Fruit fly (Drosophila melanogaster) whole organism, embryonic: ENCODE results near the gene CG8173.

ENCODE experiments used
- Antp ChIP-seq: fragments of 200-800 bp; sonication (Bioruptor generic); optimal IDR thresholded peaks from 3 replicates; lab custom pipeline; 2016; ENCODE audit warnings: missing biosample characterization, missing genetic modification characterization
- CG10147 ChIP-seq: fragments of 200-800 bp; sonication (Bioruptor generic); optimal IDR thresholded peaks from 2 replicates; lab custom pipeline; 2019; ENCODE audit warnings: missing biosample characterization, mild to moderate bottlenecking, missing genetic modification characterization, moderate library complexity
- CG11504 ChIP-seq: fragments of 200-800 bp; sonication (Bioruptor generic); optimal IDR thresholded peaks from 3 replicates; lab custom pipeline; 2019; ENCODE audit warnings: missing biosample characterization, mild to moderate bottlenecking, missing genetic modification characterization, moderate library complexity
- CG12744 ChIP-seq: fragments of 200-800 bp; sonication (Bioruptor generic); optimal IDR thresholded peaks from 2 replicates; lab custom pipeline; 2016; ENCODE audit warnings: missing biosample characterization, missing genetic modification characterization
- CG12769 ChIP-seq: fragments of 200-800 bp; sonication (Bioruptor generic); optimal IDR thresholded peaks from 2 replicates; lab custom pipeline; 2019; ENCODE audit warnings: missing biosample characterization, mild to moderate bottlenecking, missing genetic modification characterization, moderate library complexity
- CG15514 ChIP-seq: fragments of 200-800 bp; sonication (Bioruptor generic); optimal IDR thresholded peaks from 3 replicates; lab custom pipeline; 2017; ENCODE audit warnings: missing biosample characterization, missing genetic modification characterization, mild to moderate bottlenecking, moderate library complexity, missing genetic modification reagents
- CG18599 ChIP-seq: fragments of 200-800 bp; sonication (Bioruptor generic); optimal IDR thresholded peaks from 3 replicates; lab custom pipeline; 2017; ENCODE audit warnings: missing biosample characterization, missing genetic modification characterization, mild to moderate bottlenecking, moderate library complexity, missing genetic modification reagents
- CG18619 ChIP-seq: fragments of 200-800 bp; sonication (Bioruptor generic); optimal IDR thresholded peaks from 3 replicates; lab custom pipeline; 2017; ENCODE audit warnings: missing biosample characterization, mild to moderate bottlenecking, missing genetic modification characterization
- CG33213 ChIP-seq: fragments of 200-800 bp; sonication (Bioruptor generic); optimal IDR thresholded peaks from 3 replicates; lab custom pipeline; 2016; ENCODE audit warnings: missing biosample characterization, missing genetic modification characterization
- CG7556 ChIP-seq: fragments of 200-800 bp; sonication (Bioruptor generic); optimal IDR thresholded peaks from 2 replicates; lab custom pipeline; 2017; ENCODE audit warnings: missing biosample characterization, mild to moderate bottlenecking, missing genetic modification characterization
- CG8089 ChIP-seq: fragments of 200-800 bp; sonication (Bioruptor generic); optimal IDR thresholded peaks from 3 replicates; lab custom pipeline; 2016; ENCODE audit warnings: missing biosample characterization, missing genetic modification characterization
- CG8290 ChIP-seq, 3 experiments: fragments of 200-800 bp; sonication (Bioruptor generic); optimal IDR thresholded peaks; 2 replicates each; lab custom pipeline; 2016 to 2019; ENCODE audit warnings: missing biosample characterization in 3 of 3, missing genetic modification characterization in 3 of 3, mild to moderate bottlenecking in 2 of 3, moderate library complexity in 1 of 3
- CG9437 ChIP-seq: fragments of 200-800 bp; sonication (Bioruptor generic); optimal IDR thresholded peaks from 2 replicates; lab custom pipeline; 2018; ENCODE audit warnings: missing biosample characterization, mild to moderate bottlenecking, missing genetic modification characterization
- CTCF ChIP-seq: fragments of 200-800 bp; sonication (Bioruptor generic); optimal IDR thresholded peaks from 2 replicates; lab custom pipeline; 2017; ENCODE audit warnings: missing biosample characterization, mild to moderate bottlenecking, missing genetic modification characterization, moderate library complexity
- Camta ChIP-seq: fragments of 200-800 bp; sonication (Bioruptor generic); optimal IDR thresholded peaks from 2 replicates; lab custom pipeline; 2016; ENCODE audit warnings: missing biosample characterization, missing genetic modification characterization
- Chrac-16 ChIP-seq: fragments of 200-800 bp; sonication (Bioruptor generic); optimal IDR thresholded peaks from 3 replicates; lab custom pipeline; 2016; ENCODE audit warnings: missing biosample characterization, missing genetic modification characterization
- D ChIP-seq, 2 experiments: fragments of 200-800 bp in 1 of 2; fragments of >200 bp in 1 of 2; sonication (Bioruptor generic) in 1 of 2; optimal IDR thresholded peaks; 2 replicates in 1 of 2; 3 replicates in 1 of 2; lab custom pipeline; 2017; ENCODE audit warnings: mild to moderate bottlenecking in 1 of 2, missing biosample characterization in 1 of 2, missing genetic modification characterization in 1 of 2, missing genetic modification reagents in 1 of 2
- Doc2 ChIP-seq: fragments of 200-800 bp; sonication (Bioruptor generic); IDR thresholded peaks from 2 replicates; pipeline ENCODE4 v1.3.6; 2022; ENCODE audit warnings: missing biosample characterization, missing genetic modification characterization
- Doc3 ChIP-seq: fragments of 200-800 bp; sonication (Bioruptor generic); IDR thresholded peaks from 3 replicates; pipeline ENCODE4 v1.3.6; 2022; ENCODE audit warnings: missing biosample characterization, missing genetic modification characterization; ENCODE audit not compliant: partially characterized antibody
- Ets65A ChIP-seq: fragments of 200-800 bp; sonication (Bioruptor generic); peaks from one replicate; lab custom pipeline; 2016; ENCODE audit warnings: missing biosample characterization, missing genetic modification characterization
- Hsf ChIP-seq: fragments of 200-800 bp; sonication (Bioruptor generic); optimal IDR thresholded peaks from 3 replicates; lab custom pipeline; 2016; ENCODE audit warnings: missing biosample characterization, missing genetic modification characterization
- Med ChIP-seq: fragments of 200-800 bp; sonication (Bioruptor generic); peaks from one replicate; lab custom pipeline; 2016; ENCODE audit warnings: missing biosample characterization, missing genetic modification characterization, mild to moderate bottlenecking, inconsistent platforms, moderate library complexity
- Myb ChIP-seq: fragments of 200-800 bp; sonication (Bioruptor generic); optimal IDR thresholded peaks from 2 replicates; lab custom pipeline; 2016; ENCODE audit warnings: missing biosample characterization, missing genetic modification characterization
- NK7.1 ChIP-seq: fragments of 200-800 bp; sonication (Bioruptor generic); optimal IDR thresholded peaks from 3 replicates; lab custom pipeline; 2016; ENCODE audit warnings: missing biosample characterization, missing genetic modification characterization
- Opbp ChIP-seq: fragments of 200-800 bp; sonication (Bioruptor generic); IDR thresholded peaks from 3 replicates; pipeline ENCODE4 v1.3.6; 2022; ENCODE audit warnings: missing biosample characterization, missing genetic modification characterization; ENCODE audit not compliant: partially characterized antibody
- PHDP ChIP-seq: fragments of 200-800 bp; sonication (Bioruptor generic); optimal IDR thresholded peaks from 3 replicates; lab custom pipeline; 2018; ENCODE audit warnings: missing biosample characterization, mild to moderate bottlenecking, missing genetic modification characterization, moderate library complexity
- Rfx ChIP-seq: fragments of 200-800 bp; sonication (Bioruptor generic); IDR thresholded peaks from 2 replicates; pipeline ENCODE4 v1.3.6; 2022; ENCODE audit warnings: missing biosample characterization, missing genetic modification characterization
- Sox100B ChIP-seq: fragments of 200-800 bp; sonication (Bioruptor generic); optimal IDR thresholded peaks from 3 replicates; lab custom pipeline; 2018; ENCODE audit warnings: missing biosample characterization, mild to moderate bottlenecking, missing genetic modification characterization
- Sry-δ ChIP-seq: fragments of 200-800 bp; sonication (Bioruptor generic); optimal IDR thresholded peaks from 2 replicates; lab custom pipeline; 2016; ENCODE audit warnings: missing biosample characterization, missing genetic modification characterization
- ato ChIP-seq: fragments of 200-800 bp; sonication (Bioruptor generic); IDR thresholded peaks from 2 replicates; pipeline ENCODE4 v1.3.6; 2022; ENCODE audit warnings: missing biosample characterization, missing genetic modification characterization; ENCODE audit not compliant: partially characterized antibody
- ewg ChIP-seq: fragments of 200-800 bp; sonication (Bioruptor generic); optimal IDR thresholded peaks from 3 replicates; lab custom pipeline; 2017; ENCODE audit warnings: mild to moderate bottlenecking, missing biosample characterization, missing genetic modification reagents, missing genetic modification characterization
- fd64A ChIP-seq: fragments of 200-800 bp; sonication (Bioruptor generic); optimal IDR thresholded peaks from 3 replicates; lab custom pipeline; 2018; ENCODE audit warnings: missing biosample characterization, mild to moderate bottlenecking, missing genetic modification characterization
- gem ChIP-seq: fragments of 200-800 bp; sonication (Bioruptor generic); optimal IDR thresholded peaks from 2 replicates; lab custom pipeline; 2019; ENCODE audit warnings: missing biosample characterization, mild to moderate bottlenecking, missing genetic modification characterization, moderate library complexity
- hbn ChIP-seq: fragments of 200-800 bp; sonication (Bioruptor generic); IDR thresholded peaks from 2 replicates; pipeline ENCODE4 v1.3.6; 2022; ENCODE audit warnings: missing biosample characterization, missing genetic modification characterization; ENCODE audit not compliant: partially characterized antibody
- her ChIP-seq: fragments of 200-800 bp; sonication (Bioruptor generic); optimal IDR thresholded peaks from 2 replicates; lab custom pipeline; 2016; ENCODE audit warnings: missing biosample characterization, missing genetic modification characterization
- jigr1 ChIP-seq: fragments of 200-800 bp; sonication (Bioruptor generic); IDR thresholded peaks from 3 replicates; pipeline ENCODE4 v1.3.6; 2022; ENCODE audit warnings: missing biosample characterization, missing genetic modification characterization
- kay ChIP-seq: fragments of 200-800 bp; sonication (Bioruptor generic); optimal IDR thresholded peaks from 2 replicates; lab custom pipeline; 2016; ENCODE audit warnings: missing biosample characterization, missing genetic modification characterization
- lilli ChIP-seq: fragments of 200-800 bp; sonication (Bioruptor generic); optimal IDR thresholded peaks from 3 replicates; lab custom pipeline; 2016; ENCODE audit warnings: missing biosample characterization, missing genetic modification characterization
- lmd ChIP-seq: fragments of 200-800 bp; sonication (Bioruptor generic); IDR thresholded peaks from 2 replicates; pipeline ENCODE4 v1.3.6; 2022; ENCODE audit warnings: missing biosample characterization, missing genetic modification characterization
- luna ChIP-seq: fragments of 200-800 bp; sonication (Bioruptor generic); optimal IDR thresholded peaks from 2 replicates; lab custom pipeline; 2016; ENCODE audit warnings: missing biosample characterization, missing genetic modification characterization
- nau ChIP-seq: fragments of 200-800 bp; sonication (Bioruptor generic); optimal IDR thresholded peaks from 3 replicates; lab custom pipeline; 2017; ENCODE audit warnings: missing biosample characterization, mild to moderate bottlenecking, missing genetic modification characterization, missing genetic modification reagents
- nerfin-2 ChIP-seq: fragments of 200-800 bp; sonication (Bioruptor generic); IDR thresholded peaks from 2 replicates; pipeline ENCODE4 v1.3.6; 2022; ENCODE audit warnings: missing biosample characterization, missing genetic modification characterization; ENCODE audit not compliant: partially characterized antibody
- oc ChIP-seq: fragments of 200-800 bp; sonication (Bioruptor generic); optimal IDR thresholded peaks from 2 replicates; lab custom pipeline; 2018; ENCODE audit warnings: missing biosample characterization, mild to moderate bottlenecking, missing genetic modification characterization, moderate library complexity
- repo ChIP-seq: fragments of 200-800 bp; sonication (Bioruptor generic); optimal IDR thresholded peaks from 2 replicates; lab custom pipeline; 2016; ENCODE audit warnings: missing biosample characterization, missing genetic modification characterization
- sd ChIP-seq: fragments of 200-800 bp; sonication (Bioruptor generic); optimal IDR thresholded peaks from 3 replicates; lab custom pipeline; 2018; ENCODE audit warnings: missing biosample characterization, mild to moderate bottlenecking, missing genetic modification characterization, moderate library complexity
- vnd ChIP-seq: fragments of 200-800 bp; sonication (Bioruptor generic); IDR thresholded peaks from 3 replicates; pipeline ENCODE4 v1.3.6; 2022; ENCODE audit warnings: missing biosample characterization, missing genetic modification characterization; ENCODE audit not compliant: partially characterized antibody

The CG8173 gene

DNA sequence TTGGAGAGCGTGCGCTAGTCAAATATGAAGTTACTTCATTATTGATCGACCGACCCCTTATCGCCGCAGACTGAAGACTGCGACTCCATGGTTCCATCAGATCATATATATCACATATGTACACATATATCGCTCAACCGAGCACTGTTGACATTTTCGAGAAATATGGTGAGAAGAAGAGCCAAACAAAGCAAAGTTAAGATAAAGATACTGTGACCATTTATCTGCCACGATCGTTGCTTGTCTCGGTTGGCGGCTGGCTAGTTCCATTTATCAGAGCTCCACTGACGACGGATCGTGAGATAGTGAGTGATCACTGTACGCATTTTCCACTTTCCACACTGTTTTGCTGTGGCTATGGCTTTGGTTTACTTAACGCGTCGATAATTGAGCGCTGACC is 34.1 kb upstream of the CG8173 start (continued):
- TF ChIP-seq Doc2 (GFP tag; lab: Robert Waterston, UW) (no peak), oc (tag; lab: Kevin White, UChicago) (no peak), nerfin-2 (no peak), fd64A (GFP tag; lab: Kevin White, UChicago) (peak; percentile 17), Myb (GFP tag; lab: Kevin White, UChicago) (no peak), CG8089 (no peak), Med (GFP tag; lab: Kevin White, UChicago) (peak; percentile 60), CG8290 (GFP tag; optimal IDR thresholded peaks at IDR 0.05; lab: Kevin White, UChicago) (no peak), CG8290 (tag; optimal IDR thresholded peaks at IDR 0.05; lab: Kevin White, UChicago) (peak; percentile 8 to 17), kay (GFP tag; lab: Kevin White, UChicago) (no peak), vnd (GFP tag; lab: Robert Waterston, UW) (no peak), luna (GFP tag; lab: Kevin White, UChicago) (no peak), her (GFP tag; lab: Kevin White, UChicago) (no peak), CG12744 (GFP tag; lab: Kevin White, UChicago) (no peak)

DNA sequence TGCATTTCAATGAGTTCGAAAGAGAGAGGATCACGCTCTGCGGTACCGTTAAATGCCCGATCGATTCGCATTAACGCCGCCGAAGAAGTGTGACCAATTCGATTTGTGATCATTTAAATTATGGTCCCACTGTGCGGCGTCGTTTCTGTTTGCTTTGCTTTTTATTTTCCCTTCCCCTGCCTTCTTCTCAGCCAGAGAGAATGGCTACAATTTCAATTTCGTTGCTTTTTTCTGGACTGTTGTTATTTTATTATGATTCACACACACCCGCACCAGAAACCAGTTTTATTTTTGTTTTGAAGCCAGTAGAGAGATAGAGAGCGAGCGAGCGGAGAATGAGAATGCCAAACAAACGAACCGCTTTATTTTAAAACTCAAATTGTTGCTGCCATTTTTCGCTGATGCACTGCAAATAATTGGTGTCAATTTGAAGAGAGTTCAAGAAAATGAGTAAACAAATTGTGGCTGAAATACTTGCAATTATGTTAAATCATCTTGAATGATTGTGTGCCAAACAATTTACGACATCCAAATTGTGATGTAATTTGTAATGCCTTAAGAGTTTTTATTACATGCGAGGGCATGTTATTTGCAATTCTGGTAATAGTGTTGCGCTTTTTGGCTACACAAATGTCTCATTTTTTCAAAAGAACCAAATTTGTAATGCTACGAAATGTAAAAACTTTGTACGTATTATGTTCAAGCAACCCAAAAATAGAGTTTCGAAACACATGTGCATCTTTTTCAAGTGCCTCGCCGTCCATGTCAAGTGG is 33.3 kb upstream of the CG8173 start:
- TF ChIP-seq CG8290 (GFP tag; optimal IDR thresholded peaks at IDR 0.05; lab: Kevin White, UChicago) = no peak
- peak in 1 of 2 experiments; percentile 66 for TF ChIP-seq CG8290 (tag; optimal IDR thresholded peaks at IDR 0.05; lab: Kevin White, UChicago)
- TF ChIP-seq NK7.1 = no peak
- TF ChIP-seq CG10147 (GFP tag; lab: Kevin White, UChicago) = peak; percentile 20
- peak; percentile 61 for TF ChIP-seq sd (tag; lab: Kevin White, UChicago)
- TF ChIP-seq gem (tag; lab: Kevin White, UChicago) = peak; percentile 62
- TF ChIP-seq CG33213 (GFP tag; lab: Kevin White, UChicago) = no peak
- peak; percentile 1 for TF ChIP-seq CTCF (GFP tag; lab: Kevin White, UChicago)
- peak; percentile 18 for TF ChIP-seq Chrac-16
- 0 out of 3 replicates have a peak, but pooled peaks have one; percentile 27 for TF ChIP-seq Doc3 (GFP tag; lab: Robert Waterston, UW)
- TF ChIP-seq repo (GFP tag; lab: Kevin White, UChicago) = peak; percentile 19
- TF ChIP-seq CG11504 (tag; lab: Kevin White, UChicago) = peak; percentile 68
- no peak for TF ChIP-seq jigr1 (GFP tag; lab: Robert Waterston, UW)
- TF ChIP-seq CG9437 (GFP tag; lab: Kevin White, UChicago) = peak; percentile 38
- peak; percentile 9; the same call in 1 of the 2 replicates for TF ChIP-seq Rfx (GFP tag; lab: Robert Waterston, UW)
- TF ChIP-seq Ets65A (GFP tag; lab: Kevin White, UChicago) = peak; percentile 54
- 0 out of 3 replicates have a peak, but pooled peaks have one; percentile 38 for TF ChIP-seq Opbp (GFP tag; lab: Robert Waterston, UW)
- peak; percentile 43 for TF ChIP-seq Antp (GFP tag; lab: Kevin White, UChicago)
- no peak for TF ChIP-seq hbn (GFP tag; lab: Robert Waterston, UW)
- peak; percentile 61 for TF ChIP-seq lmd (GFP tag; lab: Robert Waterston, UW)
- TF ChIP-seq nau (GFP tag; lab: Kevin White, UChicago) = peak; percentile 2
- peak; percentile 42 for TF ChIP-seq Hsf
- no peak for TF ChIP-seq ato (GFP tag; lab: Robert Waterston, UW)
- TF ChIP-seq Sry-δ (GFP tag; lab: Kevin White, UChicago) = peak; percentile 3
- no peak for TF ChIP-seq her (GFP tag; lab: Kevin White, UChicago)
- peak; percentile 42 for TF ChIP-seq CG12769
- peak; percentile 19 for TF ChIP-seq lilli
- TF ChIP-seq CG15514 (GFP tag; lab: Kevin White, UChicago) = peak; percentile 1
- TF ChIP-seq CG18619 (GFP tag; lab: Kevin White, UChicago) = peak; percentile 1
- TF ChIP-seq CG18599 (GFP tag; lab: Kevin White, UChicago) = peak; percentile 31
- TF ChIP-seq Sox100B = peak; percentile 49
- peak; percentile 47 for TF ChIP-seq PHDP (tag; lab: Kevin White, UChicago)
- peak; percentile 9 for TF ChIP-seq ewg (GFP tag; lab: Kevin White, UChicago)
- TF ChIP-seq CG7556 (GFP tag; lab: Kevin White, UChicago) = peak; percentile 36
- peak; percentile 56 for TF ChIP-seq Camta (GFP tag; lab: Kevin White, UChicago)
- TF ChIP-seq D (optimal IDR thresholded peaks at IDR 0.05; lab: Kevin White, UChicago) = no peak
- TF ChIP-seq D (GFP tag; optimal IDR thresholded peaks at IDR 0.05; lab: Kevin White, UChicago) = peak; percentile 35
